Worm (Caenorhabditis elegans) whole organism, L2 larva: ENCODE results near the gene cogc-2.

Source experiments
- Y55F3AM.14 ChIP-seq: fragments of 200-800 bp; sonication (Bioruptor generic); optimal IDR thresholded peaks from 2 replicates; lab custom pipeline; 2018; ENCODE audit warnings: mild to moderate bottlenecking, missing genetic modification characterization, missing compliant biosample characterization
- aly-2 ChIP-seq: fragments of 150-350 bp; optimal IDR thresholded peaks from 2 replicates; lab custom pipeline; 2014; ENCODE audit warnings: missing biosample characterization, missing genetic modification characterization
- elt-1 ChIP-seq: fragments of 150-350 bp; optimal IDR thresholded peaks from 2 replicates; lab custom pipeline; 2014; ENCODE audit warnings: missing biosample characterization, missing genetic modification characterization
- lin-13 ChIP-seq: fragments of 150-350 bp; optimal IDR thresholded peaks from 2 replicates; lab custom pipeline; 2014; ENCODE audit warnings: missing biosample characterization, missing genetic modification reagents, missing genetic modification characterization
- lin-39 ChIP-seq: fragments of 150-350 bp; optimal IDR thresholded peaks from 2 replicates; lab custom pipeline; 2014; ENCODE audit warnings: missing biosample characterization, missing genetic modification reagents, missing genetic modification characterization
- mab-5 ChIP-seq: fragments of 150-350 bp; optimal IDR thresholded peaks from 2 replicates; lab custom pipeline; 2014; ENCODE audit warnings: missing biosample characterization, missing genetic modification characterization
- mdl-1 ChIP-seq, 2 experiments: fragments of 150-350 bp in 1 of 2; sonication (generic microtip) in 1 of 2; optimal IDR thresholded peaks; 2 replicates each; lab custom pipeline; 2017; ENCODE audit warnings: missing biosample characterization in 2 of 2, missing genetic modification characterization in 2 of 2
- nhr-11 ChIP-seq: fragments of 150-350 bp; optimal IDR thresholded peaks from 2 replicates; lab custom pipeline; 2014; ENCODE audit warnings: missing biosample characterization, missing genetic modification characterization
- nhr-237 ChIP-seq: fragments of 150-350 bp; optimal IDR thresholded peaks from 2 replicates; lab custom pipeline; 2014; ENCODE audit warnings: missing biosample characterization, missing genetic modification characterization
- nhr-25 ChIP-seq: fragments of 150-350 bp; sonication (generic microtip); optimal IDR thresholded peaks from 3 replicates; lab custom pipeline; 2014; ENCODE audit warnings: missing biosample characterization, missing genetic modification characterization
- ztf-11 ChIP-seq: sonication (generic microtip); optimal IDR thresholded peaks from 2 replicates; lab custom pipeline; 2017; ENCODE audit warnings: missing biosample characterization, missing genetic modification characterization
- ztf-4 ChIP-seq: fragments of 150-350 bp; optimal IDR thresholded peaks from 2 replicates; lab custom pipeline; 2014; ENCODE audit warnings: missing biosample characterization, missing genetic modification characterization

- no peak for TF ChIP-seq Y55F3AM.14
- TF ChIP-seq lin-13 (GFP tag; lab: Kevin White, UChicago): no peak
- TF ChIP-seq elt-1 (tag; lab: Kevin White, UChicago): no peak
- no peak for TF ChIP-seq nhr-25 (tag; lab: Kevin White, UChicago)
- no peak for TF ChIP-seq nhr-11
- TF ChIP-seq mdl-1 (tag; optimal IDR thresholded peaks at IDR 0.05; lab: Kevin White, UChicago): no peak
- TF ChIP-seq ztf-4 (tag; lab: Kevin White, UChicago): no peak
- TF ChIP-seq mab-5 (tag; lab: Kevin White, UChicago): no peak
- TF ChIP-seq ztf-11 (tag; lab: Kevin White, UChicago): no peak
- no peak for TF ChIP-seq lin-39 (tag; lab: Kevin White, UChicago)
- no peak for TF ChIP-seq aly-2 (tag; lab: Kevin White, UChicago)
- no peak for TF ChIP-seq nhr-237 (tag; lab: Kevin White, UChicago)
These were observed 3.6 kb downstream of the cogc-2 start, which contains the start of gene C06G3.3 for ce11 chrIV:7035823-7036222.
